Worm (Caenorhabditis elegans) whole organism, L4 larva: ENCODE data around the gene Y47D7A.6.

Source experiments
- Y48G9A.11 ChIP-seq: fragments of 200-800 bp; sonication (Bioruptor generic); IDR thresholded peaks from 2 replicates; pipeline ENCODE4 v1.3.6; 2022; ENCODE audit warnings: missing genetic modification reagents, missing genetic modification characterization, missing compliant biosample characterization
- mep-1 ChIP-seq: fragments of 150-350 bp; sonication (generic microtip); optimal IDR thresholded peaks from 3 replicates; lab custom pipeline; 2014; ENCODE audit warnings: missing biosample characterization, missing genetic modification characterization
- nhr-25 ChIP-seq: sonication (generic microtip); optimal IDR thresholded peaks from 2 replicates; lab custom pipeline; 2017; ENCODE audit warnings: missing genetic modification characterization, mild to moderate bottlenecking, missing compliant biosample characterization, antibody characterized with exemption, moderate library complexity, borderline replicate concordance; ENCODE audit not compliant: insufficient read depth
- zip-11 ChIP-seq: fragments of 200-800 bp; sonication (Bioruptor generic); IDR thresholded peaks from 2 replicates; pipeline ENCODE4 v1.3.6; 2022; ENCODE audit warnings: missing genetic modification characterization, missing compliant biosample characterization

- TF ChIP-seq nhr-25 (peak; percentile 5), Y48G9A.11 (GFP tag; lab: Robert Waterston, UW) (peak; percentile 80), mep-1 (tag; lab: Kevin White, UChicago) (no peak), zip-11 (GFP tag; lab: Robert Waterston, UW) (no peak)
Observed at ce11 chrV:4371309-4371933, 46.6 kb downstream of the Y47D7A.6 start, which contains the start of the genes gmpr-1 and fipp-1.
